Fruit fly (Drosophila melanogaster): ENCODE data around the gene Ras64B.

- no peak for TF ChIP-seq pad (GFP tag; optimal IDR thresholded peaks at IDR 0.05)
- no peak for TF ChIP-seq Hr96 (GFP tag; optimal IDR thresholded peaks at IDR 0.05)
- TF ChIP-seq bab1 (GFP tag; optimal IDR thresholded peaks at IDR 0.05): no peak
- no peak for TF ChIP-seq ovo (GFP tag; optimal IDR thresholded peaks at IDR 0.05)
Observed at dm6 chr3L:4135857-4136256, 3.0 kb upstream of the Ras64B start, which contains the start of gene RfC4.

Measured in whole organism, adult.